4 worm cellular contexts compared by ENCODE assay signal in the genomic region with DNA sequence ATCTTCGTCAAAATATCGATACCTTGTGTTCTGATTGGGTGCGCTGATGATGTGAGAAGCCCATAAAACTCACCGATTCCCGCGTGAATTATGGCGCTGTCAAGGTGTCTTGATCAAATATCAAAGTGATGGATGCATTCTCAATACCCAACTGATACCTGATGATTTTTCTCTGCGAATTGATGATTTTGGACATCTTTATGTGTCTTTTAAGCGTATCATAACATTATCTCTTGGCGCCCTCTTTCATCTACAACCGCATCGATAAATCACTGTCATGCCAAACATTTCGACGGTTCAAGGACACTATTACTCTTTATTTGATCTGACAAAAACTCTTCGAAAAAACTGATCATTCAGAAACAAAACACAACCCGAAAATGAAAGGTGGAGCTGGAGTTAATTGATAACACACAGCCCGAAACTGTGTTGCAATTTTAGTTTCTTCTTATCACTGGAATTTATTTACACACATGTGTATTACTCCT.
TF ChIP-seq lines count a peak whose summit lies in the region.

No protein-coding gene starts in this region.

TF ChIP-seq in whole organism, L1 larva, 84 proteins besides CTCF, POLR2A, EP300 and RAD21 (continued from another document):
- TF ChIP-seq snu-23 (GFP tag; optimal IDR thresholded peaks at IDR 0.05; lab: Kevin White, UChicago): peak; percentile 41
- TF ChIP-seq aha-1 (tag; optimal IDR thresholded peaks at IDR 0.05; lab: Kevin White, UChicago): no peak
- peak; percentile 34 for TF ChIP-seq tbx-2 (tag; optimal IDR thresholded peaks at IDR 0.05; lab: Kevin White, UChicago)
- TF ChIP-seq dsc-1 (tag; optimal IDR thresholded peaks at IDR 0.05; lab: Kevin White, UChicago): no peak
- TF ChIP-seq fkh-10 (GFP tag; optimal IDR thresholded peaks at IDR 0.05; lab: Kevin White, UChicago): no peak
- peak in 1 of 2 experiments; percentile 62 for TF ChIP-seq mdl-1 (tag; optimal IDR thresholded peaks at IDR 0.05; lab: Kevin White, UChicago)
- TF ChIP-seq nhr-90 (tag; optimal IDR thresholded peaks at IDR 0.05; lab: Kevin White, UChicago; ENCODE audit: poor library complexity): peak; percentile 57
- TF ChIP-seq lin-35 (GFP tag; optimal IDR thresholded peaks at IDR 0.05; lab: Kevin White, UChicago): peak in 1 of 2 experiments; percentile 63
- TF ChIP-seq lsy-2 (tag; optimal IDR thresholded peaks at IDR 0.05; lab: Kevin White, UChicago): peak in 1 of 2 experiments; percentile 48
- TF ChIP-seq vab-15 (tag; optimal IDR thresholded peaks at IDR 0.05; lab: Kevin White, UChicago): peak; percentile 41
- TF ChIP-seq nhr-76 (tag; optimal IDR thresholded peaks at IDR 0.05; lab: Kevin White, UChicago): no peak
- TF ChIP-seq lin-14 (GFP tag; optimal IDR thresholded peaks at IDR 0.05; lab: Kevin White, UChicago): peak; percentile 73
- no peak for TF ChIP-seq C16A3.4 (tag; optimal IDR thresholded peaks at IDR 0.05; lab: Kevin White, UChicago)
- TF ChIP-seq C04F5.9 (tag; optimal IDR thresholded peaks at IDR 0.05; lab: Kevin White, UChicago): no peak
- TF ChIP-seq xbp-1 (tag; optimal IDR thresholded peaks at IDR 0.05; lab: Kevin White, UChicago): no peak
- peak in 1 of 2 experiments; percentile 3 for TF ChIP-seq egl-27 (tag; optimal IDR thresholded peaks at IDR 0.05; lab: Kevin White, UChicago)
- TF ChIP-seq grh-1 (GFP tag; IDR thresholded peaks at IDR 0.05; lab: Robert Waterston, UW): peak; percentile 42; the same call in 1 of the 2 replicates
- peak; percentile 36 for TF ChIP-seq nhr-19 (GFP tag; conservative IDR thresholded peaks at IDR 0.05; lab: Robert Waterston, UW)
- TF ChIP-seq nhr-20 (tag; optimal IDR thresholded peaks at IDR 0.05; lab: Kevin White, UChicago): peak; percentile 69
TF ChIP-seq in whole organism, L1 larva: peak in this region for 20.

TF ChIP-seq in whole organism, L2 larva, 48 proteins besides CTCF, POLR2A, EP300 and RAD21 (continued from another document):
- TF ChIP-seq lsy-2 (tag; optimal IDR thresholded peaks at IDR 0.05; lab: Kevin White, UChicago) (peak in 1 of 2 experiments; percentile 24), ceh-16 (tag; optimal IDR thresholded peaks at IDR 0.05; lab: Kevin White, UChicago) (peak; percentile 83), mdl-1 (tag; optimal IDR thresholded peaks at IDR 0.05; lab: Kevin White, UChicago) (no peak), nhr-21 (tag; optimal IDR thresholded peaks at IDR 0.05; lab: Kevin White, UChicago) (peak; percentile 89), R02D3.7 (tag; optimal IDR thresholded peaks at IDR 0.05; lab: Kevin White, UChicago) (no peak), egl-27 (tag; optimal IDR thresholded peaks at IDR 0.05; lab: Kevin White, UChicago) (peak; percentile 77), lin-11 (tag; optimal IDR thresholded peaks at IDR 0.05; lab: Kevin White, UChicago) (no peak), F13H6.1 (tag; optimal IDR thresholded peaks at IDR 0.05; lab: Kevin White, UChicago) (peak; percentile 13), sma-3 (GFP tag; optimal IDR thresholded peaks at IDR 0.05; lab: Kevin White, UChicago) (peak; percentile 83), unc-39 (tag; optimal IDR thresholded peaks at IDR 0.05; lab: Kevin White, UChicago) (no peak)
TF ChIP-seq in whole organism, L2 larva: peak in this region for 14.

TF ChIP-seq in whole organism, L3 larva, 47 proteins besides CTCF, POLR2A, EP300 and RAD21 (continued from another document):
- TF ChIP-seq nhr-43 (tag; optimal IDR thresholded peaks at IDR 0.05; lab: Kevin White, UChicago; ENCODE audit: poor library complexity, severe bottlenecking): peak; percentile 82
- no peak for TF ChIP-seq fkh-10 (GFP tag; optimal IDR thresholded peaks at IDR 0.05; lab: Kevin White, UChicago)
- TF ChIP-seq ceh-9 (tag; optimal IDR thresholded peaks at IDR 0.05; lab: Kevin White, UChicago): no peak
- peak; percentile 60 for TF ChIP-seq nfya-1 (tag; optimal IDR thresholded peaks at IDR 0.05; lab: Kevin White, UChicago; ENCODE audit: insufficient read depth)
- no peak for TF ChIP-seq fkh-2 (tag; optimal IDR thresholded peaks at IDR 0.05; lab: Kevin White, UChicago)
- TF ChIP-seq nhr-11 (tag; optimal IDR thresholded peaks at IDR 0.05; lab: Kevin White, UChicago): no peak
- peak; percentile 97 for TF ChIP-seq unc-62 (GFP tag; optimal IDR thresholded peaks at IDR 0.05; lab: Kevin White, UChicago)
- peak; percentile 18 to 71 (median 58) for TF ChIP-seq elt-3 (tag; optimal IDR thresholded peaks at IDR 0.05; lab: Kevin White, UChicago)

TF ChIP-seq in whole organism, L4 larva, 104 proteins besides CTCF, POLR2A, EP300 and RAD21 (continued from another document):
- TF ChIP-seq unc-62 (GFP tag; optimal IDR thresholded peaks at IDR 0.05 in 1 of 2; lab: Kevin White, UChicago) (peak in 1 of 2 experiments; percentile 100), unc-62 (tag; optimal IDR thresholded peaks at IDR 0.05; lab: Kevin White, UChicago) (no peak), pqm-1 (tag; optimal IDR thresholded peaks at IDR 0.05; lab: Kevin White, UChicago) (peak; percentile 78), hif-1 (tag; optimal IDR thresholded peaks at IDR 0.05; lab: Kevin White, UChicago) (no peak), nhr-28 (tag; optimal IDR thresholded peaks at IDR 0.05; lab: Kevin White, UChicago) (peak; percentile 52), nhr-10 (tag; optimal IDR thresholded peaks at IDR 0.05; lab: Kevin White, UChicago) (peak; percentile 6), fkh-10 (GFP tag; optimal IDR thresholded peaks at IDR 0.05; lab: Kevin White, UChicago) (no peak), ces-1 (GFP tag; optimal IDR thresholded peaks at IDR 0.05; lab: Kevin White, UChicago) (no peak), hlh-11 (tag; optimal IDR thresholded peaks at IDR 0.05; lab: Kevin White, UChicago) (peak; percentile 56), tra-1 (GFP tag; IDR thresholded peaks at IDR 0.05; lab: Robert Waterston, UW) (peak; percentile 45; the same call in 1 of the 2 replicates), nhr-25 (tag; optimal IDR thresholded peaks at IDR 0.05; lab: Kevin White, UChicago; ENCODE audit: borderline replicate concordance, insufficient read depth) (peak; percentile 56), mdl-1 (tag; optimal IDR thresholded peaks at IDR 0.05; lab: Kevin White, UChicago) (peak in 1 of 2 experiments; percentile 28), dmd-6 (GFP tag; IDR thresholded peaks at IDR 0.05; lab: Robert Waterston, UW) (peak; percentile 29; the same call in 1 of the 2 replicates), ceh-20 (GFP tag; IDR thresholded peaks at IDR 0.05; lab: Robert Waterston, UW) (peak; percentile 79), daf-16 (GFP tag; optimal IDR thresholded peaks at IDR 0.05; lab: Kevin White, UChicago) (no peak), daf-16 (tag; optimal IDR thresholded peaks at IDR 0.05; lab: Kevin White, UChicago) (peak; percentile 76)
